Fruit fly (Drosophila melanogaster): ENCODE results near the gene Hsp60A.

Hsp60A gene

dm6 chrX:11066252-11066651 is 42.0 kb upstream of the Hsp60A start, which contains the start of gene CG15203:
TSS of gene CG15203 (plus strand) at chrX:11066552.
- TF ChIP-seq CG9705 (GFP tag; optimal IDR thresholded peaks at IDR 0.05) (no peak), Mio (GFP tag; optimal IDR thresholded peaks at IDR 0.05) (no peak), Dfd (GFP tag; optimal IDR thresholded peaks at IDR 0.05) (no peak), woc (GFP tag; optimal IDR thresholded peaks at IDR 0.05) (no peak)

DNA sequence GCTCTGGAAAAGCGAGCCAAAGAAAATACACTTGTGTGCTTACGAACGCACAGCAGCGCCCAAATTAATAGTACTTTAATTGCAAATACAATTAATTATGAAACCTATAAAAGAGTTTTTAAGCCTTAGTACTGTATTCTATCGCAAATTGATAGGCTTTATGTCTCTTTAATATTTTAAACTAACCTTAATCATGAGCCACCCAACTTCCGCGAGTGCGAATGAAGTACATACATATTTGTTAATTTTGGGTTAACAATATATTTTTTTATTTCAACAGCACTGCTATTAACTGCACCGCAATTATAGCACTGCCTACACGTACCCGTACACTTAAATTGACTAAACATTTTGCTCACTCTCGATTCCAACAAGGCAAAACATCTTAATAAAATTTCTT is 27.0 kb upstream of the Hsp60A start:
- TF ChIP-seq lola (GFP tag; optimal IDR thresholded peaks at IDR 0.05) (no peak), sv (GFP tag; optimal IDR thresholded peaks at IDR 0.05) (no peak), tai (GFP tag; optimal IDR thresholded peaks at IDR 0.05) (no peak), br (GFP tag; optimal IDR thresholded peaks at IDR 0.05) (no peak), Rel (GFP tag; optimal IDR thresholded peaks at IDR 0.05) (no peak), Rel (tag; optimal IDR thresholded peaks at IDR 0.05) (no peak), h (GFP tag; optimal IDR thresholded peaks at IDR 0.05) (peak; percentile 5), dl (GFP tag; optimal IDR thresholded peaks at IDR 0.05; ENCODE audit: insufficient read depth in 1 of 2, partially characterized antibody in 2 of 2) (no peak), Jra (GFP tag; optimal IDR thresholded peaks at IDR 0.05) (no peak), jim (GFP tag; optimal IDR thresholded peaks at IDR 0.05) (no peak), dmrt93B (GFP tag; optimal IDR thresholded peaks at IDR 0.05) (peak; percentile 3), foxo (GFP tag; optimal IDR thresholded peaks at IDR 0.05) (peak in 1 of 2 experiments; percentile 23), brk (GFP tag; optimal IDR thresholded peaks at IDR 0.05) (no peak), Hr83 (GFP tag; optimal IDR thresholded peaks at IDR 0.05; ENCODE audit: poor library complexity, severe bottlenecking) (no peak), Abd-B (GFP tag; optimal IDR thresholded peaks at IDR 0.05) (no peak), Mio (GFP tag; optimal IDR thresholded peaks at IDR 0.05) (no peak), Dfd (GFP tag; optimal IDR thresholded peaks at IDR 0.05) (no peak), CrebA (GFP tag; optimal IDR thresholded peaks at IDR 0.05; ENCODE audit: borderline replicate concordance) (no peak), woc (GFP tag; optimal IDR thresholded peaks at IDR 0.05) (no peak), Myc (optimal IDR thresholded peaks at IDR 0.05) (no peak), HLH106 (tag; optimal IDR thresholded peaks at IDR 0.05) (peak; percentile 18), Hr78 (GFP tag; optimal IDR thresholded peaks at IDR 0.05) (no peak), fru (GFP tag; optimal IDR thresholded peaks at IDR 0.05) (no peak), Dif (GFP tag; optimal IDR thresholded peaks at IDR 0.05; ENCODE audit: partially characterized antibody) (no peak), ey (GFP tag; optimal IDR thresholded peaks at IDR 0.05) (no peak), sage (GFP tag; optimal IDR thresholded peaks at IDR 0.05) (no peak)

- TF ChIP-seq lola (GFP tag; optimal IDR thresholded peaks at IDR 0.05) (no peak), br (GFP tag; optimal IDR thresholded peaks at IDR 0.05) (no peak), Hnf4 (GFP tag; optimal IDR thresholded peaks at IDR 0.05) (no peak), psq (GFP tag; optimal IDR thresholded peaks at IDR 0.05) (no peak), ey (GFP tag; optimal IDR thresholded peaks at IDR 0.05) (no peak), rgr (GFP tag; optimal IDR thresholded peaks at IDR 0.05) (no peak), jim (GFP tag; optimal IDR thresholded peaks at IDR 0.05) (no peak), Rel (GFP tag; optimal IDR thresholded peaks at IDR 0.05) (no peak), Rel (tag; optimal IDR thresholded peaks at IDR 0.05) (no peak), OdsH (GFP tag; optimal IDR thresholded peaks at IDR 0.05) (no peak), sv (GFP tag; optimal IDR thresholded peaks at IDR 0.05) (no peak), h (GFP tag; optimal IDR thresholded peaks at IDR 0.05) (no peak), dl (GFP tag; optimal IDR thresholded peaks at IDR 0.05; ENCODE audit: insufficient read depth in 1 of 2, partially characterized antibody in 2 of 2) (no peak), Dif (GFP tag; optimal IDR thresholded peaks at IDR 0.05; ENCODE audit: partially characterized antibody) (no peak)
These were observed 26.4 kb upstream of the Hsp60A start for dm6 chrX:11081834-11082233.

- TF ChIP-seq fru (GFP tag; optimal IDR thresholded peaks at IDR 0.05), result no peak
- no peak for TF ChIP-seq Rel (GFP tag; optimal IDR thresholded peaks at IDR 0.05)
- no peak for TF ChIP-seq Rel (tag; optimal IDR thresholded peaks at IDR 0.05)
These were observed 25.3 kb upstream of the Hsp60A start for dm6 chrX:11083007-11083406.

dm6 chrX:11086250-11086649 is 22.0 kb upstream of the Hsp60A start, which contains the start of gene sev:
TSS of gene sev (minus strand) at chrX:11086299.
- no peak for TF ChIP-seq Hnf4 (GFP tag; optimal IDR thresholded peaks at IDR 0.05)
- TF ChIP-seq fru (GFP tag; optimal IDR thresholded peaks at IDR 0.05), result no peak
- TF ChIP-seq CrebA (GFP tag; optimal IDR thresholded peaks at IDR 0.05; ENCODE audit: borderline replicate concordance), result no peak
- no peak for TF ChIP-seq rgr (GFP tag; optimal IDR thresholded peaks at IDR 0.05)
- no peak for TF ChIP-seq Hr83 (GFP tag; optimal IDR thresholded peaks at IDR 0.05; ENCODE audit: poor library complexity, severe bottlenecking)
